Fruit fly (Drosophila melanogaster) whole organism, embryonic: ENCODE measurements around the gene cd.
A peak's percentile ranks its signal among the peaks of the same experiment; 100 is the strongest.

Experiments
- Atf3 ChIP-seq: fragments of 200-800 bp; sonication (Bioruptor generic); optimal IDR thresholded peaks from 3 replicates; lab custom pipeline; 2016; ENCODE audit warnings: missing biosample characterization, missing genetic modification characterization
- CG10209 ChIP-seq: fragments of 200-800 bp; sonication (Bioruptor generic); optimal IDR thresholded peaks from 3 replicates; lab custom pipeline; 2017; ENCODE audit warnings: missing biosample characterization, mild to moderate bottlenecking, missing genetic modification characterization, missing genetic modification reagents
- CG10431 ChIP-seq: fragments of 200-800 bp; sonication (Bioruptor generic); optimal IDR thresholded peaks from 3 replicates; lab custom pipeline; 2018; ENCODE audit warnings: missing biosample characterization, mild to moderate bottlenecking, missing genetic modification characterization
- CG10543 ChIP-seq: fragments of 200-800 bp; sonication (Bioruptor generic); optimal IDR thresholded peaks from 3 replicates; lab custom pipeline; 2017; ENCODE audit warnings: missing biosample characterization, mild to moderate bottlenecking, missing genetic modification characterization, moderate library complexity
- CG10654 ChIP-seq: fragments of 200-800 bp; sonication (Bioruptor generic); optimal IDR thresholded peaks from 2 replicates; lab custom pipeline; 2016; ENCODE audit warnings: missing biosample characterization, missing genetic modification characterization
- CG12071 ChIP-seq: fragments of 200-800 bp; sonication (Bioruptor generic); optimal IDR thresholded peaks from 3 replicates; lab custom pipeline; 2018; ENCODE audit warnings: missing biosample characterization, mild to moderate bottlenecking, missing genetic modification characterization
- CG12236 ChIP-seq: fragments of 200-800 bp; sonication (Bioruptor generic); optimal IDR thresholded peaks from 2 replicates; lab custom pipeline; 2016; ENCODE audit warnings: missing biosample characterization, missing genetic modification characterization
- CG12391 ChIP-seq: fragments of 200-800 bp; sonication (Bioruptor generic); optimal IDR thresholded peaks from 3 replicates; lab custom pipeline; 2018; ENCODE audit warnings: missing biosample characterization, mild to moderate bottlenecking, missing genetic modification characterization, moderate library complexity
- CG12769 ChIP-seq: fragments of 200-800 bp; sonication (Bioruptor generic); optimal IDR thresholded peaks from 2 replicates; lab custom pipeline; 2019; ENCODE audit warnings: missing biosample characterization, mild to moderate bottlenecking, missing genetic modification characterization, moderate library complexity
- CG13424 ChIP-seq: fragments of 200-800 bp; sonication (Bioruptor generic); optimal IDR thresholded peaks from 2 replicates; lab custom pipeline; 2019; ENCODE audit warnings: missing biosample characterization, mild to moderate bottlenecking, missing genetic modification characterization, moderate library complexity
- CG14710 ChIP-seq: fragments of 200-800 bp; sonication (Bioruptor generic); optimal IDR thresholded peaks from 3 replicates; lab custom pipeline; 2019; ENCODE audit warnings: missing biosample characterization, mild to moderate bottlenecking, missing genetic modification characterization, moderate library complexity
- CG17328 ChIP-seq: fragments of 200-800 bp; sonication (Bioruptor generic); IDR thresholded peaks from 2 replicates; pipeline ENCODE4 v1.3.6; 2022; ENCODE audit warnings: missing biosample characterization, missing genetic modification characterization
- CG17359 ChIP-seq: fragments of 200-800 bp; sonication (Bioruptor generic); optimal IDR thresholded peaks from 3 replicates; lab custom pipeline; 2018; ENCODE audit warnings: missing biosample characterization, mild to moderate bottlenecking, missing genetic modification characterization, moderate library complexity
- CG18476 ChIP-seq: fragments of 200-800 bp; sonication (Bioruptor generic); optimal IDR thresholded peaks from 2 replicates; lab custom pipeline; 2016; ENCODE audit warnings: missing biosample characterization, mild to moderate bottlenecking, missing genetic modification characterization
- CG18764 ChIP-seq: fragments of 200-800 bp; sonication (Bioruptor generic); optimal IDR thresholded peaks from 3 replicates; lab custom pipeline; 2016; ENCODE audit warnings: missing biosample characterization, missing genetic modification characterization
- CG33213 ChIP-seq: fragments of 200-800 bp; sonication (Bioruptor generic); optimal IDR thresholded peaks from 3 replicates; lab custom pipeline; 2016; ENCODE audit warnings: missing biosample characterization, missing genetic modification characterization
- CG34376 ChIP-seq: fragments of 200-800 bp; sonication (Bioruptor generic); optimal IDR thresholded peaks from 2 replicates; lab custom pipeline; 2018; ENCODE audit warnings: missing biosample characterization, mild to moderate bottlenecking, missing genetic modification characterization
- CG4617 ChIP-seq: fragments of 200-800 bp; sonication (Bioruptor generic); optimal IDR thresholded peaks from 3 replicates; lab custom pipeline; 2016; ENCODE audit warnings: missing biosample characterization, missing genetic modification characterization, borderline replicate concordance
- CG9215 ChIP-seq: fragments of 200-800 bp; sonication (Bioruptor generic); IDR thresholded peaks from 2 replicates; pipeline ENCODE4 v1.3.6; 2022; ENCODE audit warnings: missing biosample characterization, missing genetic modification characterization
- CG9876 ChIP-seq: fragments of 200-800 bp; sonication (Bioruptor generic); optimal IDR thresholded peaks from 2 replicates; lab custom pipeline; 2016; ENCODE audit warnings: missing biosample characterization, missing genetic modification characterization
- D19A ChIP-seq: fragments of 200-800 bp; optimal IDR thresholded peaks from 3 replicates; lab custom pipeline; 2019; ENCODE audit warnings: missing biosample characterization, mild to moderate bottlenecking, missing genetic modification characterization, moderate library complexity
- D19B ChIP-seq: fragments of 200-800 bp; sonication (Bioruptor generic); optimal IDR thresholded peaks from 2 replicates; lab custom pipeline; 2017; ENCODE audit warnings: missing biosample characterization, mild to moderate bottlenecking, missing genetic modification characterization
- Hand ChIP-seq: fragments of 200-800 bp; sonication (Bioruptor generic); optimal IDR thresholded peaks from 2 replicates; lab custom pipeline; 2017; ENCODE audit warnings: mild to moderate bottlenecking, missing biosample characterization, missing genetic modification reagents, missing genetic modification characterization
- Myb ChIP-seq: fragments of 200-800 bp; sonication (Bioruptor generic); optimal IDR thresholded peaks from 2 replicates; lab custom pipeline; 2016; ENCODE audit warnings: missing biosample characterization, missing genetic modification characterization
- Neu2 ChIP-seq: fragments of 200-800 bp; sonication (Bioruptor generic); optimal IDR thresholded peaks from 3 replicates; lab custom pipeline; 2016; ENCODE audit warnings: missing biosample characterization, missing genetic modification characterization, borderline replicate concordance
- YL-1 ChIP-seq: fragments of 200-800 bp; sonication (Bioruptor generic); optimal IDR thresholded peaks from 3 replicates; lab custom pipeline; 2017; ENCODE audit warnings: missing biosample characterization, mild to moderate bottlenecking, missing genetic modification characterization
- ash1 ChIP-seq: fragments of 200-800 bp; sonication (Bioruptor generic); optimal IDR thresholded peaks from 2 replicates; lab custom pipeline; 2018; ENCODE audit warnings: missing biosample characterization, mild to moderate bottlenecking, missing genetic modification characterization
- bab2 ChIP-seq: fragments of 200-800 bp; sonication (Bioruptor generic); optimal IDR thresholded peaks from 2 replicates; lab custom pipeline; 2016; ENCODE audit warnings: missing biosample characterization, missing genetic modification characterization
- chm ChIP-seq: fragments of 200-800 bp; sonication (Bioruptor generic); IDR thresholded peaks from 2 replicates; pipeline ENCODE4 v1.3.6; 2022; ENCODE audit warnings: missing biosample characterization, missing genetic modification characterization
- dmrt11E ChIP-seq: fragments of 200-800 bp; sonication (Bioruptor generic); optimal IDR thresholded peaks from 3 replicates; lab custom pipeline; 2018; ENCODE audit warnings: missing biosample characterization, mild to moderate bottlenecking, missing genetic modification characterization, moderate library complexity
- fu2 ChIP-seq: fragments of 200-800 bp; sonication (Bioruptor generic); optimal IDR thresholded peaks from 2 replicates; lab custom pipeline; 2016; ENCODE audit warnings: missing biosample characterization, missing genetic modification characterization
- gcm ChIP-seq: fragments of 200-800 bp; sonication (Bioruptor generic); optimal IDR thresholded peaks from 2 replicates; lab custom pipeline; 2019; ENCODE audit warnings: missing biosample characterization, mild to moderate bottlenecking, missing genetic modification characterization, moderate library complexity
- gro ChIP-seq: fragments of 200-800 bp; sonication (Bioruptor generic); optimal IDR thresholded peaks from 2 replicates; lab custom pipeline; 2016; ENCODE audit warnings: missing biosample characterization, missing genetic modification characterization
- hbn ChIP-seq: fragments of 200-800 bp; sonication (Bioruptor generic); IDR thresholded peaks from 2 replicates; pipeline ENCODE4 v1.3.6; 2022; ENCODE audit warnings: missing biosample characterization, missing genetic modification characterization; ENCODE audit not compliant: partially characterized antibody
- inv ChIP-seq: fragments of 200-800 bp; sonication (Bioruptor generic); IDR thresholded peaks from 2 replicates; pipeline ENCODE4 v1.3.6; 2022; ENCODE audit warnings: missing biosample characterization, missing genetic modification characterization; ENCODE audit not compliant: partially characterized antibody
- ken ChIP-seq: fragments of 200-800 bp; sonication (Bioruptor generic); IDR thresholded peaks from 3 replicates; pipeline ENCODE4 v1.3.6; 2022; ENCODE audit warnings: missing biosample characterization, missing genetic modification characterization
- knrl ChIP-seq: fragments of 200-800 bp; sonication (Bioruptor generic); IDR thresholded peaks from 3 replicates; pipeline ENCODE4 v1.3.6; 2022; ENCODE audit warnings: missing biosample characterization, missing genetic modification characterization; ENCODE audit not compliant: partially characterized antibody
- lilli ChIP-seq: fragments of 200-800 bp; sonication (Bioruptor generic); optimal IDR thresholded peaks from 3 replicates; lab custom pipeline; 2016; ENCODE audit warnings: missing biosample characterization, missing genetic modification characterization
- mld ChIP-seq: fragments of 200-800 bp; sonication (Bioruptor generic); IDR thresholded peaks from 3 replicates; pipeline ENCODE4 v1.3.6; 2022; ENCODE audit warnings: missing biosample characterization, missing genetic modification characterization; ENCODE audit not compliant: partially characterized antibody
- org-1 ChIP-seq: fragments of 200-800 bp; sonication (Bioruptor generic); optimal IDR thresholded peaks from 2 replicates; lab custom pipeline; 2017; ENCODE audit warnings: missing biosample characterization, missing genetic modification characterization
- pho ChIP-seq: fragments of 200-800 bp; sonication (Bioruptor generic); optimal IDR thresholded peaks from 2 replicates; lab custom pipeline; 2016; ENCODE audit warnings: missing biosample characterization, missing genetic modification characterization
- salm ChIP-seq: fragments of 200-800 bp; sonication (Bioruptor generic); optimal IDR thresholded peaks from 2 replicates; lab custom pipeline; 2018; ENCODE audit warnings: missing biosample characterization, mild to moderate bottlenecking, missing genetic modification characterization
- shn ChIP-seq: fragments of 200-800 bp; sonication (Bioruptor generic); optimal IDR thresholded peaks from 3 replicates; lab custom pipeline; 2016; ENCODE audit warnings: missing biosample characterization, missing genetic modification characterization
- sima ChIP-seq: fragments of 200-800 bp; sonication (Bioruptor generic); optimal IDR thresholded peaks from 2 replicates; lab custom pipeline; 2016; ENCODE audit warnings: missing biosample characterization, missing genetic modification characterization
- sna ChIP-seq: fragments of 200-800 bp; sonication (Bioruptor generic); IDR thresholded peaks from 2 replicates; pipeline ENCODE4 v1.3.6; 2022; ENCODE audit warnings: missing biosample characterization, missing genetic modification characterization; ENCODE audit not compliant: partially characterized antibody
- tll ChIP-seq, 2 experiments: fragments of 200-800 bp in 1 of 2; fragments of >200 bp in 1 of 2; sonication (Bioruptor generic) in 1 of 2; optimal IDR thresholded peaks; 2 replicates each; lab custom pipeline; 2017 to 2019; ENCODE audit warnings: missing biosample characterization in 2 of 2, missing genetic modification characterization in 2 of 2, mild to moderate bottlenecking in 1 of 2, moderate library complexity in 1 of 2
- tna ChIP-seq: fragments of 200-800 bp; sonication (Bioruptor generic); IDR thresholded peaks from 2 replicates; pipeline ENCODE4 v1.3.6; 2022; ENCODE audit warnings: missing biosample characterization, missing genetic modification characterization; ENCODE audit not compliant: partially characterized antibody
- vvl ChIP-seq: fragments of 200-800 bp; sonication (Bioruptor generic); IDR thresholded peaks from 2 replicates; pipeline ENCODE4 v1.3.6; 2022; ENCODE audit warnings: missing biosample characterization, missing genetic modification characterization
- wek ChIP-seq: fragments of 200-800 bp; sonication (Bioruptor generic); optimal IDR thresholded peaks from 3 replicates; lab custom pipeline; 2018; ENCODE audit warnings: missing biosample characterization, mild to moderate bottlenecking, missing genetic modification characterization, moderate library complexity
- zfh1 ChIP-seq: fragments of 200-800 bp; sonication (Bioruptor generic); IDR thresholded peaks from 3 replicates; pipeline ENCODE4 v1.3.6; 2022; ENCODE audit warnings: missing biosample characterization, missing genetic modification characterization

The cd gene

DNA sequence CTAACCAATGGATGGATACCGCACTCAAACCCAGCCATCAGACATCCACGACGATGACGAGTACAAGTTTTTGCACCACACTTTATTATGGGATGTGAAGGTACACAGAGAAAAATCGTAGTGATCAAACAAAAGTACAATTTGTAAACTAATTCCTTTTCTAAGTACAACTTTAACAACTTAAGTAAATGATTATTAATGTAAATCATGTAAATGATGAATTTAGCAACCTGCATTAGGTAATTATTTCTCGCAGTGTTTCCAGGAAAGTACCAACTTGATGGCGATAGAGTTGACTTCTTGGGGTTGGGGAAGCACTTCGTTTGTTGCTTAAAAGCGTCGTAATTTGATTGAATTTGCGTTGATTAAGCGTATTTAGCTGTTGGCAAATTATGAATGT, 31.6 kb upstream of the cd start (continued):
- peak; percentile 50 for TF ChIP-seq D19A
- peak; percentile 30 for TF ChIP-seq Atf3 (GFP tag; lab: Kevin White, UChicago)
- no peak for TF ChIP-seq CG9215
- TF ChIP-seq CG10654 (GFP tag; lab: Kevin White, UChicago) = peak; percentile 15
- no peak for TF ChIP-seq tna (GFP tag; lab: Robert Waterston, UW)
- TF ChIP-seq YL-1 (GFP tag; lab: Kevin White, UChicago) = no peak
- no peak for TF ChIP-seq chm (GFP tag; lab: Robert Waterston, UW)
- peak; percentile 45 for TF ChIP-seq Hand (GFP tag; lab: Kevin White, UChicago)
- peak; percentile 58 for TF ChIP-seq CG12071 (GFP tag; lab: Kevin White, UChicago)
- no peak for TF ChIP-seq hbn (GFP tag; lab: Robert Waterston, UW)
- TF ChIP-seq CG10209 (GFP tag; lab: Kevin White, UChicago) = peak; percentile 67
- no peak for TF ChIP-seq sna (GFP tag; lab: Robert Waterston, UW)
- TF ChIP-seq CG13424 (tag; lab: Kevin White, UChicago) = peak; percentile 66
- TF ChIP-seq fu2 (GFP tag; lab: Kevin White, UChicago) = peak; percentile 22
- peak; percentile 43; the same call in 1 of the 2 replicates for TF ChIP-seq vvl (GFP tag; lab: Robert Waterston, UW)
- TF ChIP-seq CG10431 (GFP tag; lab: Kevin White, UChicago) = no peak
- no peak for TF ChIP-seq CG12769 (tag; lab: Kevin White, UChicago)
- TF ChIP-seq bab2 (GFP tag; lab: Kevin White, UChicago) = peak; percentile 46
- peak; percentile 69 for TF ChIP-seq lilli (GFP tag; lab: Kevin White, UChicago)
- TF ChIP-seq mld (GFP tag; lab: Robert Waterston, UW) = no peak
- TF ChIP-seq shn (GFP tag; lab: Kevin White, UChicago) = no peak
- no peak for TF ChIP-seq inv (GFP tag; lab: Robert Waterston, UW)
- TF ChIP-seq wek (GFP tag; lab: Kevin White, UChicago) = no peak
- TF ChIP-seq org-1 = peak; percentile 58
- TF ChIP-seq salm = no peak
- no peak for TF ChIP-seq CG4617
- no peak for TF ChIP-seq sima (GFP tag; lab: Kevin White, UChicago)
- TF ChIP-seq CG14710 = peak; percentile 29
- peak; percentile 78 for TF ChIP-seq CG12391
- TF ChIP-seq dmrt11E (tag; lab: Kevin White, UChicago) = peak; percentile 73
- no peak for TF ChIP-seq ash1 (GFP tag; lab: Kevin White, UChicago)
- peak; percentile 77 for TF ChIP-seq CG17359
- no peak for TF ChIP-seq D19B
- peak; percentile 36 for TF ChIP-seq CG18764 (GFP tag; lab: Kevin White, UChicago)
- no peak for TF ChIP-seq Neu2 (GFP tag; lab: Kevin White, UChicago)
- TF ChIP-seq zfh1 = peak; percentile 71
- no peak for TF ChIP-seq knrl (GFP tag; lab: Robert Waterston, UW)
- TF ChIP-seq CG34376 (GFP tag; lab: Kevin White, UChicago) = no peak
- TF ChIP-seq pho (GFP tag; lab: Kevin White, UChicago) = peak; percentile 57
- no peak for TF ChIP-seq CG12236 (GFP tag; lab: Kevin White, UChicago)
- peak; percentile 51; the same call in 2 of the 3 replicates for TF ChIP-seq ken (GFP tag; lab: Robert Waterston, UW)
- TF ChIP-seq tll (GFP tag; optimal IDR thresholded peaks at IDR 0.05; lab: Kevin White, UChicago) = no peak
- peak; percentile 87 for TF ChIP-seq CG17328
- peak; percentile 28 for TF ChIP-seq CG33213 (GFP tag; lab: Kevin White, UChicago)
- TF ChIP-seq gcm = no peak
- peak; percentile 11 for TF ChIP-seq CG10543 (GFP tag; lab: Kevin White, UChicago)
- TF ChIP-seq gro = no peak
- TF ChIP-seq CG18476 (GFP tag; lab: Kevin White, UChicago) = peak; percentile 11
- no peak for TF ChIP-seq CG9876 (GFP tag; lab: Kevin White, UChicago)
- peak; percentile 18 for TF ChIP-seq Myb (GFP tag; lab: Kevin White, UChicago)
